Worm (Caenorhabditis elegans) whole organism, mixed stage, embryonic: ENCODE data around the gene csn-4.

Source experiments
- M03D4.4 ChIP-seq: sonication (generic microtip); optimal IDR thresholded peaks from 2 replicates; lab custom pipeline; 2017; ENCODE audit warnings: mild to moderate bottlenecking, missing genetic modification characterization, missing compliant biosample characterization
- bed-3 ChIP-seq: fragments of 200-800 bp; sonication (Bioruptor generic); optimal IDR thresholded peaks from 3 replicates; lab custom pipeline; 2018; ENCODE audit warnings: mild to moderate bottlenecking, missing genetic modification characterization, moderate library complexity, missing compliant biosample characterization
- blmp-1 ChIP-seq: fragments of 150-350 bp; optimal IDR thresholded peaks from 2 replicates; lab custom pipeline; 2014; ENCODE audit warnings: missing biosample characterization, missing genetic modification characterization
- ceh-39 ChIP-seq: fragments of 150-350 bp; optimal IDR thresholded peaks from 2 replicates; lab custom pipeline; 2014; ENCODE audit warnings: missing biosample characterization, missing genetic modification characterization
- ceh-43 ChIP-seq: fragments of 200-800 bp; sonication (Bioruptor generic); optimal IDR thresholded peaks from 2 replicates; lab custom pipeline; 2018; ENCODE audit warnings: mild to moderate bottlenecking, missing genetic modification characterization, moderate library complexity, missing compliant biosample characterization
- ceh-83 ChIP-seq: fragments of 200-800 bp; sonication (Bioruptor generic); optimal IDR thresholded peaks from 2 replicates; lab custom pipeline; 2018; ENCODE audit warnings: mild to moderate bottlenecking, missing genetic modification characterization, missing compliant biosample characterization
- ces-1 ChIP-seq: fragments of 150-350 bp; optimal IDR thresholded peaks from 2 replicates; lab custom pipeline; 2014; ENCODE audit warnings: missing biosample characterization, missing genetic modification reagents, missing genetic modification characterization
- cnd-1 ChIP-seq: fragments of 200-800 bp; sonication (Bioruptor generic); optimal IDR thresholded peaks from 2 replicates; lab custom pipeline; 2018; ENCODE audit warnings: mild to moderate bottlenecking, missing genetic modification characterization, missing compliant biosample characterization
- drap-1 ChIP-seq: fragments of 200-800 bp; sonication (Bioruptor generic); optimal IDR thresholded peaks from 3 replicates; lab custom pipeline; 2018; ENCODE audit warnings: mild to moderate bottlenecking, missing genetic modification characterization, missing compliant biosample characterization
- elt-1 ChIP-seq: sonication (generic microtip); optimal IDR thresholded peaks from 2 replicates; lab custom pipeline; 2017; ENCODE audit warnings: missing genetic modification characterization, mild to moderate bottlenecking, missing compliant biosample characterization, antibody characterized with exemption, moderate library complexity, borderline replicate concordance; ENCODE audit not compliant: insufficient read depth
- elt-3 ChIP-seq: fragments of 150-350 bp; optimal IDR thresholded peaks from 2 replicates; lab custom pipeline; 2014; ENCODE audit warnings: missing biosample characterization, missing genetic modification characterization
- flh-1 ChIP-seq: fragments of 200-800 bp; sonication (Bioruptor generic); optimal IDR thresholded peaks from 2 replicates; lab custom pipeline; 2018; ENCODE audit warnings: mild to moderate bottlenecking, missing genetic modification characterization, moderate library complexity, missing compliant biosample characterization
- ham-2 ChIP-seq: fragments of 200-800 bp; sonication (Bioruptor generic); optimal IDR thresholded peaks from 2 replicates; lab custom pipeline; 2018; ENCODE audit warnings: mild to moderate bottlenecking, missing genetic modification characterization, missing compliant biosample characterization
- hlh-1 ChIP-seq: fragments of 150-350 bp; optimal IDR thresholded peaks from 2 replicates; lab custom pipeline; 2014; ENCODE audit warnings: missing biosample characterization, missing genetic modification reagents, missing genetic modification characterization
- lin-13 ChIP-seq: fragments of 150-350 bp; optimal IDR thresholded peaks from 2 replicates; lab custom pipeline; 2014; ENCODE audit warnings: missing biosample characterization, missing genetic modification characterization
- lin-32 ChIP-seq: fragments of 200-800 bp; sonication (Bioruptor generic); optimal IDR thresholded peaks from 2 replicates; lab custom pipeline; 2018; ENCODE audit warnings: mild to moderate bottlenecking, missing genetic modification characterization, missing compliant biosample characterization
- lsy-2 ChIP-seq: fragments of 150-350 bp; optimal IDR thresholded peaks from 2 replicates; lab custom pipeline; 2014; ENCODE audit warnings: missing biosample characterization, missing genetic modification characterization
- mab-5 ChIP-seq: fragments of 150-350 bp; optimal IDR thresholded peaks from 2 replicates; lab custom pipeline; 2014; ENCODE audit warnings: missing biosample characterization, missing genetic modification characterization
- mep-1 ChIP-seq: fragments of 150-350 bp; optimal IDR thresholded peaks from 2 replicates; lab custom pipeline; 2017; ENCODE audit warnings: missing biosample characterization, missing genetic modification reagents, missing genetic modification characterization, inconsistent platforms
- mls-2 ChIP-seq: sonication (generic microtip); optimal IDR thresholded peaks from 2 replicates; lab custom pipeline; 2016; ENCODE audit warnings: mild to moderate bottlenecking, missing genetic modification characterization, moderate library complexity, missing compliant biosample characterization
- nhr-12 ChIP-seq: fragments of 150-350 bp; optimal IDR thresholded peaks from 2 replicates; lab custom pipeline; 2014; ENCODE audit warnings: missing biosample characterization, missing genetic modification characterization
- nhr-2 ChIP-seq: fragments of 150-350 bp; optimal IDR thresholded peaks from 2 replicates; lab custom pipeline; 2014; ENCODE audit warnings: missing biosample characterization, missing genetic modification characterization
- nhr-237 ChIP-seq: fragments of 150-350 bp; optimal IDR thresholded peaks from 2 replicates; lab custom pipeline; 2014; ENCODE audit warnings: missing biosample characterization, missing genetic modification characterization
- nhr-28 ChIP-seq: fragments of 150-350 bp; optimal IDR thresholded peaks from 2 replicates; lab custom pipeline; 2014; ENCODE audit warnings: missing biosample characterization, missing genetic modification characterization
- nhr-76 ChIP-seq: sonication (generic microtip); optimal IDR thresholded peaks from 2 replicates; lab custom pipeline; 2017; ENCODE audit warnings: missing biosample characterization, missing genetic modification characterization
- pha-4 ChIP-seq: fragments of 150-350 bp; optimal IDR thresholded peaks from 2 replicates; lab custom pipeline; 2018; ENCODE audit warnings: missing biosample characterization, missing genetic modification reagents, missing genetic modification characterization
- snpc-4 ChIP-seq: fragments of 150-350 bp; optimal IDR thresholded peaks from 2 replicates; lab custom pipeline; 2014; ENCODE audit warnings: missing biosample characterization, missing genetic modification characterization
- sptf-1 ChIP-seq: sonication (generic microtip); optimal IDR thresholded peaks from 2 replicates; lab custom pipeline; 2017; ENCODE audit warnings: mild to moderate bottlenecking, missing genetic modification characterization, moderate library complexity, missing compliant biosample characterization
- tbx-8 ChIP-seq: fragments of 200-800 bp; sonication (Bioruptor generic); optimal IDR thresholded peaks from 2 replicates; lab custom pipeline; 2018; ENCODE audit warnings: mild to moderate bottlenecking, missing genetic modification characterization, moderate library complexity, missing compliant biosample characterization
- unc-120 ChIP-seq: sonication (generic microtip); optimal IDR thresholded peaks from 2 replicates; lab custom pipeline; 2017; ENCODE audit warnings: missing genetic modification characterization, missing compliant biosample characterization; ENCODE audit not compliant: poor library complexity, severe bottlenecking
- unc-39 ChIP-seq: fragments of 150-350 bp; optimal IDR thresholded peaks from 2 replicates; lab custom pipeline; 2014; ENCODE audit warnings: missing biosample characterization, missing genetic modification characterization
- unc-62 ChIP-seq: fragments of 150-350 bp; optimal IDR thresholded peaks from 2 replicates; lab custom pipeline; 2014; ENCODE audit warnings: missing biosample characterization, missing genetic modification reagents, missing genetic modification characterization
- zip-8 ChIP-seq: fragments of 150-350 bp; optimal IDR thresholded peaks from 2 replicates; lab custom pipeline; 2014; ENCODE audit warnings: missing biosample characterization, missing genetic modification characterization
- ztf-11 ChIP-seq: fragments of 150-350 bp; optimal IDR thresholded peaks from 2 replicates; lab custom pipeline; 2014; ENCODE audit warnings: missing biosample characterization, missing genetic modification characterization

The csn-4 gene

DNA sequence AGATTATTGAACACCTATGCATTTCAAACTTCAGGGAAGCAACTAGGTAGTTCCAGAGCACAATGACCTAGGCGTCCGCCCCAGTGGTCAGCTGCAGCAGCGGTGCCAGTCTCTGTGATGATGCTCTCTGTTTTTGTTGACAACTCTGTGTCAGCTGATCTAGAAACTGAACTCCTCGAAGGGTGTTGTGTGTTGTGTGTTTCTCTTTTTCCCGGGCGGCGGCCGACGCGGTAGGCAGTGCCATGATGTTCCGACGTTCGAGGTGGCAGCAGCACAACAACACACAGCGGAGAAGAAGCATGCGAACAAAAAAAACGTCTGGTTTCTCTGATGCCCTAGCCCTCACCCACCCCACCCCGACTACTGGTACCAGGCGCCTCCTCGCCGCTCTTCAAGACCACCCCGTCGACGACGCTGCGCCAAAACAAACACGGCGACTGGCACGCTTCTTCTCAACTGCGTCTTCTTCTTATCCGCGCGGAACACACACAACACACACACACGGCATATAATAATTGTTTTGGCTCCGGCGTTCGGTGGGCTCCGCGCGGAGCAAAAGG is 22.4 kb downstream of the csn-4 start:
- TF ChIP-seq lsy-2 (tag; lab: Kevin White, UChicago) (no peak), mep-1 (tag; lab: Kevin White, UChicago) (no peak), snpc-4 (tag; lab: Kevin White, UChicago) (no peak), tbx-8 (no peak), mls-2 (no peak), bed-3 (GFP tag; lab: Kevin White, UChicago) (no peak), ceh-43 (GFP tag; lab: Kevin White, UChicago) (no peak), M03D4.4 (tag; lab: Kevin White, UChicago) (no peak), sptf-1 (tag; lab: Kevin White, UChicago) (no peak), lin-13 (tag; lab: Kevin White, UChicago) (no peak), ham-2 (GFP tag; lab: Kevin White, UChicago) (no peak), zip-8 (tag; lab: Kevin White, UChicago) (no peak), nhr-237 (tag; lab: Kevin White, UChicago) (no peak), ceh-39 (tag; lab: Kevin White, UChicago) (no peak)

DNA sequence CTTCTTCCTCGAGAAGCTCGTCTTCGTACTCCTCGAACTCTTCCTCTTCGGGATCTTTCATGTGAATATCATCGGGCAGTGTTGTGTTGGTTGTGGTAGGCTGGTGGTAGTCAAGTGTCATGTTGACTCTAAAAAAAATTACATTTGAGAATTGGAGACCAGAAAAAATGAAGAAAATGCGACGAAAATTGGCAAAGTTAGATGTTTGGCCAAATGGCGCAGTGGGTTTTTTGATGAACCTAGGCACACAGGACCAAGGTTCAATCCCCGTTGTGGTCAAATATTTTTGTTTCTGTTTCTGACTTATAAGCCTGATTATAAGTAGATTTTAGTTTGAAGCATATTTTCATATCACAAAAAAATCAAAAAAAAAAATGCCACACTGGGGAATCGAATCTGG is 23.8 kb downstream of the csn-4 start:
- TF ChIP-seq bed-3 (GFP tag; lab: Kevin White, UChicago) (no peak), hlh-1 (no peak), ceh-39 (tag; lab: Kevin White, UChicago) (no peak), nhr-237 (tag; lab: Kevin White, UChicago) (no peak), pha-4 (tag; lab: Kevin White, UChicago) (no peak), mab-5 (tag; lab: Kevin White, UChicago) (no peak), ces-1 (GFP tag; lab: Kevin White, UChicago) (no peak), cnd-1 (tag; lab: Kevin White, UChicago) (no peak), lsy-2 (tag; lab: Kevin White, UChicago) (no peak), elt-3 (no peak), unc-62 (no peak), nhr-28 (tag; lab: Kevin White, UChicago) (no peak), nhr-76 (tag; lab: Kevin White, UChicago) (no peak), unc-39 (tag; lab: Kevin White, UChicago) (no peak), M03D4.4 (tag; lab: Kevin White, UChicago) (no peak), sptf-1 (tag; lab: Kevin White, UChicago) (no peak), lin-13 (tag; lab: Kevin White, UChicago) (no peak), nhr-2 (tag; lab: Kevin White, UChicago) (no peak)

DNA sequence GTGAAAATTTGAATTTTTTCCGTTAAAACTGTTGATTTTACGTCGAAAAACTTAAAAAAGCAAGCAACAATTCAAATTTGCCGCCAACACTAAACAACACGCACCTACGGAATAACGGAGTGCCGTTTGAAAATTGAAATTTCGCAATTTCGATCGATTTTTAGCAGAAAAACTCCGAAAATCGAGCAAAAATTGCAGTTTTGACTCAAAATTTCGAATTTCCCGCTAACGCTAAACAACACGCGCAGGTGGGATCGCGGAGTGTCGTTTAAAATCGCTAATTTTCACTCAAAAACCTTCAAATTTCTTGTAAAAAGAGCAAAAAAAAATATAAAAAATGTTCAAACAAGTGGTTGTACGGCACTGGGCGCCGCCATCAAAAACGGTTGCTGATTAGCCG is 28.3 kb downstream of the csn-4 start:
- TF ChIP-seq ztf-11 (tag; lab: Kevin White, UChicago) (no peak), lin-13 (tag; lab: Kevin White, UChicago) (no peak), hlh-1 (no peak)

DNA sequence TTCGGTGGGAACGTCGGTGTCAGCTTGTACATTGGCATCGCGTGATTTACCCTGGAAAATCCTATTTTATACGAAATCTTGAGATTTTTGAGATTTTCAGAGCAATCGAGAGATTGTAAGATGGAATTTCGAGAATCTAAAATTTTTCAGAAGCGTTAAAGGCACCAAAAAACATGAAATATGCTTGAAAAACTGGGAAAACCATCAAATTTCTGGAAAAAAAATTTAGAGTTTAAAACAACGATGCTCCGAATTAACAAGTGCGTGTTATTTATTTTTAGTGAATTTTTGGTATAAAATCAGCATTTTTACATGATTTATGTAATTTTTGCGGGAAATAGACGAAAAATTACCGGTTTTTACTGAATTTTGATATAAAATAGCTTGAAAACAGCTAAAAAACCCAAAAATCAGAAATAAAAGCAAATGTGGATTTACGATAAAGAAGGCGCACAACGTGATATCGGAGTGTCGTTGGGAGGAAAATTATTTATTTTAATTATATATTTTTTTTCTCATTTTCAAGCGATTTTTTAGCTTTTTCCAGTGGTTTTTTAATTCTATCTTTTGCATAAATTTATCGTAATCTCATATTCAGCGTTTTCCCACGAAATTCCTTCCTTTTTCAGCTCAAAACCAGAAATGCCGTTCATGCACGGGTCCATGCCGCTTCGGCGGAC is 30.4 kb downstream of the csn-4 start, which contains the start of the genes Y55F3AM.13 and mrps-25:
Gene Y55F3AM.13 (minus strand): TSS at position 51 of the 680 bp plus-strand sequence.
Gene mrps-25 (plus strand): TSS at position 630 of the 680 bp plus-strand sequence.
- TF ChIP-seq blmp-1 (tag; lab: Kevin White, UChicago) (no peak), nhr-237 (tag; lab: Kevin White, UChicago) (peak; percentile 28), lsy-2 (tag; lab: Kevin White, UChicago) (peak; percentile 8), elt-1 (tag; lab: Kevin White, UChicago) (no peak), unc-120 (no peak), ces-1 (GFP tag; lab: Kevin White, UChicago) (peak; percentile 73)

DNA sequence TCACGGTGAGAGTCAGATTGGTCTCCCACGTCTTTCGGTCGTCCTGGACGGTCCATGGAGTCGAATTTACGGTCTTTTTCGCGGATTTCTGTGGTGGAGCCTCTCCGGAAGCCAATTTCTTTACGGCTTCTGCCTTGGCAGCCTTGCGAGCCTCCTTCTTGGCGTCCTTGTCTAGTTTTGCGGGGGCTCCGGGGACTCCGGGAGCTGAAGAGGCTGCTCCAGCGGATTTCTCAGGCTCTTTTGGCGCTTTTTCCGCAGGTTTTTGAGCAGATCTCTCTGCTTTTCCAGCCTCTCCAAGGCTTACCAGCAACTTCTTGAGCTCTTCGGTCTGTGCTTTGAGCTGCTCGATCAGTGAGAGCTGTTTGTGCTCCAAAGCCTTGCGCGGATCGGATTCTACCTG is 31.1 kb downstream of the csn-4 start:
- TF ChIP-seq mls-2 (no peak), nhr-12 (tag; lab: Kevin White, UChicago) (no peak), M03D4.4 (tag; lab: Kevin White, UChicago) (no peak), unc-39 (tag; lab: Kevin White, UChicago) (no peak), ces-1 (GFP tag; lab: Kevin White, UChicago) (no peak), mep-1 (tag; lab: Kevin White, UChicago) (no peak), cnd-1 (tag; lab: Kevin White, UChicago) (no peak), snpc-4 (tag; lab: Kevin White, UChicago) (no peak), unc-120 (no peak), lin-32 (GFP tag; lab: Kevin White, UChicago) (no peak), ham-2 (GFP tag; lab: Kevin White, UChicago) (no peak), lin-13 (tag; lab: Kevin White, UChicago) (no peak), drap-1 (no peak), hlh-1 (no peak), flh-1 (GFP tag; lab: Kevin White, UChicago) (no peak), nhr-2 (tag; lab: Kevin White, UChicago) (no peak), ceh-83 (GFP tag; lab: Kevin White, UChicago) (no peak)
